Fruit fly (Drosophila melanogaster): ENCODE measurements around the gene Prp40.
A peak's percentile ranks its signal among the peaks of the same experiment; 100 is the strongest.

Gene Prp40

DNA sequence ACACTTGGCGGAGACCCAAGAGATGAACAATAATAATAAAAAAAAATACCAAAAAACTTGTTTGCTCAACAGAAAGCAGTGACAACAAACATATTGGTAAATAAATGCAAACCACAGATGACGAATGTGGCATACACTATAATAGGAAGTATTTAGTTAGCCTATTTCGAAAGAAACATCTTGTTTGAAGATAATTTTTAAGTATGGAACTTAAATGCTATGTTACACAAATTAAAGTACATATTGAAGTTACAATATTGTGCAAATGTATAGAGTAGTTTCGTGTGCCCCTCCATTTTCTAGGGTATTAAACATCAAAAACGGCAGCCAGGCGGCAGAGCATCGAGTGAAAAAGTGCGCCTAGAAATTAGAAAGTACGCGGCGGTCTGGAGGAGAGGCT is 19.6 kb upstream of the Prp40 start (continued):
- TF ChIP-seq HLH3B (GFP tag; IDR thresholded peaks at IDR 0.05) (peak; percentile 61), Chrac-16 (GFP tag; optimal IDR thresholded peaks at IDR 0.05) (no peak), Dref (GFP tag; IDR thresholded peaks at IDR 0.05) (no peak), CG17829 (tag; optimal IDR thresholded peaks at IDR 0.05) (peak; percentile 27), CG11696 (GFP tag; IDR thresholded peaks at IDR 0.05) (no peak), YL-1 (GFP tag; optimal IDR thresholded peaks at IDR 0.05) (no peak), D19A (tag; optimal IDR thresholded peaks at IDR 0.05) (peak; percentile 87), CG1792 (GFP tag; optimal IDR thresholded peaks at IDR 0.05) (no peak), gcm2 (GFP tag; optimal IDR thresholded peaks at IDR 0.05) (no peak), CG3847 (GFP tag; IDR thresholded peaks at IDR 0.05) (no peak), esg (GFP tag; conservative IDR thresholded peaks at IDR 0.05) (peak; percentile 41; the same call in 1 of the 2 replicates), Optix (GFP tag; IDR thresholded peaks at IDR 0.05) (no peak), zen (tag; optimal IDR thresholded peaks at IDR 0.05) (no peak), so (GFP tag; IDR thresholded peaks at IDR 0.05) (no peak), CG9727 (GFP tag; optimal IDR thresholded peaks at IDR 0.05) (no peak), BEAF-32 (GFP tag; optimal IDR thresholded peaks at IDR 0.05) (no peak), ase (GFP tag; IDR thresholded peaks at IDR 0.05) (no peak), CG43689 (GFP tag; IDR thresholded peaks at IDR 0.05) (no peak), otp (GFP tag; IDR thresholded peaks at IDR 0.05) (peak; percentile 58; the same call in 1 of the 3 replicates), CG10565 (GFP tag; optimal IDR thresholded peaks at IDR 0.05) (no peak), h (optimal IDR thresholded peaks at IDR 0.05) (no peak), Kr (GFP tag; optimal IDR thresholded peaks at IDR 0.05) (no peak), wek (GFP tag; optimal IDR thresholded peaks at IDR 0.05) (peak; percentile 25), CG18011 (GFP tag; optimal IDR thresholded peaks at IDR 0.05) (no peak), nmo (GFP tag; optimal IDR thresholded peaks at IDR 0.05) (peak; percentile 63), cas (GFP tag; IDR thresholded peaks at IDR 0.05) (no peak), Rfx (GFP tag; IDR thresholded peaks at IDR 0.05) (no peak), dpn (GFP tag; optimal IDR thresholded peaks at IDR 0.05) (peak in 1 of 2 experiments; percentile 41), ap (GFP tag; IDR thresholded peaks at IDR 0.05) (no peak), Ada2b (GFP tag; IDR thresholded peaks at IDR 0.05) (peak; percentile 47; the same call in 1 of the 2 replicates), Dfd (GFP tag; optimal IDR thresholded peaks at IDR 0.05) (no peak), GATAe (GFP tag; conservative IDR thresholded peaks at IDR 0.05) (no peak), CG9609 (GFP tag; optimal IDR thresholded peaks at IDR 0.05) (no peak), CG18764 (GFP tag; optimal IDR thresholded peaks at IDR 0.05) (no peak), CG14441 (GFP tag; IDR thresholded peaks at IDR 0.05) (no peak), stc (GFP tag; IDR thresholded peaks at IDR 0.05) (peak; percentile 67), CG8944 (GFP tag; optimal IDR thresholded peaks at IDR 0.05) (no peak), CG4820 (GFP tag; optimal IDR thresholded peaks at IDR 0.05) (peak; percentile 12), Med (GFP tag) (peak; percentile 80), CG6765 (GFP tag; optimal IDR thresholded peaks at IDR 0.05) (no peak), CG11560 (tag; IDR thresholded peaks at IDR 0.05) (no peak), CG1647 (GFP tag; optimal IDR thresholded peaks at IDR 0.05) (no peak), CG13296 (GFP tag; optimal IDR thresholded peaks at IDR 0.05) (peak; percentile 5), kni (GFP tag; optimal IDR thresholded peaks at IDR 0.05) (no peak), CG15696 (tag; optimal IDR thresholded peaks at IDR 0.05) (no peak), sima (GFP tag; optimal IDR thresholded peaks at IDR 0.05) (no peak), lbe (GFP tag; optimal IDR thresholded peaks at IDR 0.05) (no peak), Abd-B (GFP tag; optimal IDR thresholded peaks at IDR 0.05) (peak; percentile 48), tup (GFP tag; optimal IDR thresholded peaks at IDR 0.05) (no peak), slp2 (GFP tag; optimal IDR thresholded peaks at IDR 0.05) (no peak), Ets65A (GFP tag) (peak; percentile 82), CoRest (tag; optimal IDR thresholded peaks at IDR 0.05) (peak; percentile 54), wdn (GFP tag; IDR thresholded peaks at IDR 0.05) (no peak)
